Worm (Caenorhabditis elegans) whole organism, L2 larva: Measurements from ENCODE around the gene col-171.

ENCODE experiments used
- C34F6.9 ChIP-seq: fragments of 150-350 bp; optimal IDR thresholded peaks from 2 replicates; lab custom pipeline; 2014; ENCODE audit warnings: missing biosample characterization, missing genetic modification characterization
- R02D3.7 ChIP-seq: fragments of 150-350 bp; optimal IDR thresholded peaks from 2 replicates; lab custom pipeline; 2014; ENCODE audit warnings: missing biosample characterization, missing genetic modification characterization
- alr-1 ChIP-seq: fragments of 150-350 bp; optimal IDR thresholded peaks from 2 replicates; lab custom pipeline; 2014; ENCODE audit warnings: missing biosample characterization, missing genetic modification characterization
- aly-2 ChIP-seq: fragments of 150-350 bp; optimal IDR thresholded peaks from 2 replicates; lab custom pipeline; 2014; ENCODE audit warnings: missing biosample characterization, missing genetic modification characterization
- blmp-1 ChIP-seq: sonication (generic microtip); optimal IDR thresholded peaks from 2 replicates; lab custom pipeline; 2017; ENCODE audit warnings: missing genetic modification characterization, mild to moderate bottlenecking, missing compliant biosample characterization, antibody characterized with exemption, moderate library complexity; ENCODE audit not compliant: insufficient read depth
- ceh-82 ChIP-seq: fragments of 150-350 bp; optimal IDR thresholded peaks from 2 replicates; lab custom pipeline; 2014; ENCODE audit warnings: missing biosample characterization, missing genetic modification characterization
- crh-2 ChIP-seq: sonication (generic microtip); optimal IDR thresholded peaks from 2 replicates; lab custom pipeline; 2017; ENCODE audit warnings: missing biosample characterization, missing genetic modification characterization
- dmd-4 ChIP-seq: sonication (generic microtip); optimal IDR thresholded peaks from 2 replicates; lab custom pipeline; 2017; ENCODE audit warnings: missing biosample characterization, missing genetic modification characterization
- elt-1 ChIP-seq: fragments of 150-350 bp; optimal IDR thresholded peaks from 2 replicates; lab custom pipeline; 2014; ENCODE audit warnings: missing biosample characterization, missing genetic modification characterization
- elt-3 ChIP-seq: sonication (generic microtip); optimal IDR thresholded peaks from 2 replicates; lab custom pipeline; 2017; ENCODE audit warnings: missing biosample characterization, missing genetic modification characterization
- fos-1 ChIP-seq: fragments of 150-350 bp; optimal IDR thresholded peaks from 2 replicates; lab custom pipeline; 2014; ENCODE audit warnings: missing biosample characterization, missing genetic modification characterization
- gmeb-1 ChIP-seq: fragments of 150-350 bp; optimal IDR thresholded peaks from 2 replicates; lab custom pipeline; 2014; ENCODE audit warnings: missing biosample characterization, missing genetic modification characterization
- lin-11 ChIP-seq: fragments of 150-350 bp; sonication (generic microtip); optimal IDR thresholded peaks from 2 replicates; lab custom pipeline; 2014; ENCODE audit warnings: missing biosample characterization, missing genetic modification characterization, inconsistent platforms, mixed read lengths
- lin-13 ChIP-seq: fragments of 150-350 bp; optimal IDR thresholded peaks from 2 replicates; lab custom pipeline; 2014; ENCODE audit warnings: missing biosample characterization, missing genetic modification reagents, missing genetic modification characterization
- lin-39 ChIP-seq: fragments of 150-350 bp; optimal IDR thresholded peaks from 2 replicates; lab custom pipeline; 2014; ENCODE audit warnings: missing biosample characterization, missing genetic modification reagents, missing genetic modification characterization
- mab-5 ChIP-seq: fragments of 150-350 bp; optimal IDR thresholded peaks from 2 replicates; lab custom pipeline; 2014; ENCODE audit warnings: missing biosample characterization, missing genetic modification characterization
- mdl-1 ChIP-seq, 2 experiments: fragments of 150-350 bp in 1 of 2; sonication (generic microtip) in 1 of 2; optimal IDR thresholded peaks; 2 replicates each; lab custom pipeline; 2017; ENCODE audit warnings: missing biosample characterization in 2 of 2, missing genetic modification characterization in 2 of 2
- nhr-10 ChIP-seq: sonication (generic microtip); optimal IDR thresholded peaks from 2 replicates; lab custom pipeline; 2017; ENCODE audit warnings: missing biosample characterization, missing genetic modification characterization
- nhr-21 ChIP-seq: fragments of 150-350 bp; optimal IDR thresholded peaks from 2 replicates; lab custom pipeline; 2014; ENCODE audit warnings: missing biosample characterization, missing genetic modification characterization
- nhr-23 ChIP-seq: fragments of 150-350 bp; optimal IDR thresholded peaks from 2 replicates; lab custom pipeline; 2014; ENCODE audit warnings: missing biosample characterization, missing genetic modification reagents, missing genetic modification characterization
- nhr-237 ChIP-seq: fragments of 150-350 bp; optimal IDR thresholded peaks from 2 replicates; lab custom pipeline; 2014; ENCODE audit warnings: missing biosample characterization, missing genetic modification characterization
- nhr-25 ChIP-seq: fragments of 150-350 bp; sonication (generic microtip); optimal IDR thresholded peaks from 3 replicates; lab custom pipeline; 2014; ENCODE audit warnings: missing biosample characterization, missing genetic modification characterization
- peb-1 ChIP-seq: fragments of 150-350 bp; optimal IDR thresholded peaks from 2 replicates; lab custom pipeline; 2014; ENCODE audit warnings: missing biosample characterization, missing genetic modification characterization
- skn-1 ChIP-seq: sonication (generic microtip); optimal IDR thresholded peaks from 2 replicates; lab custom pipeline; 2017; ENCODE audit warnings: missing biosample characterization, missing genetic modification characterization
- sma-3 ChIP-seq: sonication (generic microtip); optimal IDR thresholded peaks from 2 replicates; lab custom pipeline; 2016; ENCODE audit warnings: missing genetic modification reagents, missing genetic modification characterization, missing compliant biosample characterization
- sma-9 ChIP-seq, 2 experiments: fragments of 150-350 bp in 1 of 2; sonication (generic microtip) in 1 of 2; optimal IDR thresholded peaks; 2 replicates each; lab custom pipeline; 2014 to 2016; ENCODE audit warnings: missing genetic modification characterization in 2 of 2, mild to moderate bottlenecking in 1 of 2, missing biosample characterization in 1 of 2, missing compliant biosample characterization in 1 of 2, missing genetic modification reagents in 1 of 2, moderate library complexity in 1 of 2
- snpc-4 ChIP-seq: fragments of 150-350 bp; optimal IDR thresholded peaks from 2 replicates; lab custom pipeline; 2014; ENCODE audit warnings: missing biosample characterization, missing genetic modification characterization
- unc-55 ChIP-seq: fragments of 150-350 bp; sonication (generic microtip); optimal IDR thresholded peaks from 3 replicates; lab custom pipeline; 2014; ENCODE audit warnings: missing biosample characterization, missing genetic modification reagents, missing genetic modification characterization
- zag-1 ChIP-seq: fragments of 150-350 bp; optimal IDR thresholded peaks from 2 replicates; lab custom pipeline; 2014; ENCODE audit warnings: missing biosample characterization, missing genetic modification characterization
- ztf-1 ChIP-seq: fragments of 200-800 bp; sonication (Bioruptor generic); conservative IDR thresholded peaks from 2 replicates; pipeline ENCODE4 v1.3.6; 2022; ENCODE audit warnings: missing genetic modification characterization, missing compliant biosample characterization
- ztf-11 ChIP-seq: sonication (generic microtip); optimal IDR thresholded peaks from 2 replicates; lab custom pipeline; 2017; ENCODE audit warnings: missing biosample characterization, missing genetic modification characterization
- ztf-4 ChIP-seq: fragments of 150-350 bp; optimal IDR thresholded peaks from 2 replicates; lab custom pipeline; 2014; ENCODE audit warnings: missing biosample characterization, missing genetic modification characterization

Gene col-171

ce11 chrX:6347013-6347412, 12.9 kb downstream of the col-171 start, which contains the start of gene C03B1.9:
Gene C03B1.9 (minus strand): TSS chrX:6347113.
- TF ChIP-seq crh-2 (tag; lab: Kevin White, UChicago) (no peak), nhr-23 (tag; lab: Kevin White, UChicago) (no peak), elt-3 (tag; lab: Kevin White, UChicago) (no peak), zag-1 (tag; lab: Kevin White, UChicago) (no peak), ztf-1 (GFP tag; lab: Robert Waterston, UW) (no peak), sma-9 (GFP tag; optimal IDR thresholded peaks at IDR 0.05; lab: Kevin White, UChicago) (no peak), sma-9 (tag; optimal IDR thresholded peaks at IDR 0.05; lab: Kevin White, UChicago) (no peak), mab-5 (no peak), alr-1 (tag; lab: Kevin White, UChicago) (no peak), nhr-237 (tag; lab: Kevin White, UChicago) (no peak), R02D3.7 (tag; lab: Kevin White, UChicago) (no peak), mdl-1 (tag; optimal IDR thresholded peaks at IDR 0.05; lab: Kevin White, UChicago) (no peak), lin-13 (no peak)

ce11 chrX:6350016-6350415, 15.9 kb downstream of the col-171 start, which contains the start of gene C03B1.6:
Gene C03B1.6 (plus strand): TSS chrX:6350316.
- TF ChIP-seq ztf-4 (tag; lab: Kevin White, UChicago) (no peak), nhr-10 (tag; lab: Kevin White, UChicago) (no peak), aly-2 (tag; lab: Kevin White, UChicago) (no peak), ztf-11 (tag; lab: Kevin White, UChicago) (no peak), sma-3 (no peak), lin-13 (no peak), alr-1 (tag; lab: Kevin White, UChicago) (no peak), ceh-82 (tag; lab: Kevin White, UChicago) (no peak), lin-39 (no peak), elt-1 (tag; lab: Kevin White, UChicago) (no peak), mdl-1 (tag; optimal IDR thresholded peaks at IDR 0.05; lab: Kevin White, UChicago) (no peak), gmeb-1 (tag; lab: Kevin White, UChicago) (no peak), sma-9 (GFP tag; optimal IDR thresholded peaks at IDR 0.05; lab: Kevin White, UChicago) (no peak), sma-9 (tag; optimal IDR thresholded peaks at IDR 0.05; lab: Kevin White, UChicago) (no peak)

ce11 chrX:6353763-6354162, 19.7 kb downstream of the col-171 start:
- TF ChIP-seq C34F6.9 (tag; lab: Kevin White, UChicago) = peak; percentile 26
- no peak for TF ChIP-seq lin-11

- TF ChIP-seq nhr-21 (tag; lab: Kevin White, UChicago) (no peak), blmp-1 (tag; lab: Kevin White, UChicago) (no peak)
These were observed 21.0 kb downstream of the col-171 start, which contains the start of gene C03B1.5 for ce11 chrX:6355030-6355635. Gene C03B1.5 (plus strand): TSS chrX:6355585.

- TF ChIP-seq fos-1 (tag; lab: Kevin White, UChicago) (no peak), elt-3 (tag; lab: Kevin White, UChicago) (no peak), ceh-82 (tag; lab: Kevin White, UChicago) (no peak), snpc-4 (tag; lab: Kevin White, UChicago) (no peak), peb-1 (tag; lab: Kevin White, UChicago) (no peak), nhr-25 (no peak), nhr-21 (tag; lab: Kevin White, UChicago) (no peak), sma-3 (no peak)
These were observed 23.7 kb downstream of the col-171 start, which contains the start of gene C03B1.10 for ce11 chrX:6357772-6358171. Gene C03B1.10 (minus strand): TSS chrX:6357872.

- no peak for TF ChIP-seq sma-3
- no peak for TF ChIP-seq snpc-4 (tag; lab: Kevin White, UChicago)
- TF ChIP-seq unc-55 (GFP tag; lab: Kevin White, UChicago) = no peak
- TF ChIP-seq skn-1 (tag; lab: Kevin White, UChicago) = no peak
- no peak for TF ChIP-seq lin-39
- TF ChIP-seq nhr-237 (tag; lab: Kevin White, UChicago) = no peak
- no peak for TF ChIP-seq ztf-1 (GFP tag; lab: Robert Waterston, UW)
- no peak for TF ChIP-seq aly-2 (tag; lab: Kevin White, UChicago)
- TF ChIP-seq dmd-4 (tag; lab: Kevin White, UChicago) = no peak
- no peak for TF ChIP-seq blmp-1 (tag; lab: Kevin White, UChicago)
- no peak for TF ChIP-seq ztf-4 (tag; lab: Kevin White, UChicago)
- TF ChIP-seq ceh-82 (tag; lab: Kevin White, UChicago) = no peak
These were observed 26.0 kb downstream of the col-171 start for ce11 chrX:6360077-6360476.
